Worm (Caenorhabditis elegans) whole organism, young adult: ENCODE results near the gene C45B11.8.

Source experiments
- B0035.1 ChIP-seq: sonication (generic microtip); optimal IDR thresholded peaks from 2 replicates; lab custom pipeline; 2016; ENCODE audit warnings: missing genetic modification characterization, mild to moderate bottlenecking, missing compliant biosample characterization, missing genotype, missing genetic modification reagents
- B0261.1 ChIP-seq: sonication (generic microtip); optimal IDR thresholded peaks from 2 replicates; lab custom pipeline; 2016; ENCODE audit warnings: mild to moderate bottlenecking, missing genetic modification characterization, moderate library complexity, missing compliant biosample characterization
- D2030.7 ChIP-seq: fragments of 200-800 bp; sonication (Bioruptor generic); IDR thresholded peaks from 2 replicates; pipeline ENCODE4 v1.3.6; 2022; ENCODE audit warnings: missing genetic modification reagents, missing genetic modification characterization, missing compliant biosample characterization
- F57C9.4 ChIP-seq: sonication (generic microtip); optimal IDR thresholded peaks from 2 replicates; lab custom pipeline; 2017; ENCODE audit warnings: mild to moderate bottlenecking, missing genetic modification characterization, missing compliant biosample characterization
- Y53F4B.3 ChIP-seq: fragments of 200-800 bp; sonication (Bioruptor generic); IDR thresholded peaks from 2 replicates; pipeline ENCODE4 v1.3.6; 2022; ENCODE audit warnings: missing genetic modification reagents, missing genetic modification characterization, missing compliant biosample characterization
- Y95B8A.8 ChIP-seq: fragments of 200-800 bp; sonication (Bioruptor generic); IDR thresholded peaks from 2 replicates; pipeline ENCODE4 v1.3.6; 2022; ENCODE audit warnings: missing genetic modification reagents, missing genetic modification characterization, missing compliant biosample characterization
- ZK185.1 ChIP-seq: sonication (generic microtip); optimal IDR thresholded peaks from 2 replicates; lab custom pipeline; 2016; ENCODE audit warnings: mild to moderate bottlenecking, missing genetic modification characterization, missing compliant biosample characterization; ENCODE audit not compliant: poor library complexity, severe bottlenecking
- akir-1 ChIP-seq: fragments of 200-800 bp; sonication (Bioruptor generic); optimal IDR thresholded peaks from 2 replicates; lab custom pipeline; 2018; ENCODE audit warnings: mild to moderate bottlenecking, missing genetic modification characterization, moderate library complexity, missing compliant biosample characterization
- atf-7 ChIP-seq: sonication (generic microtip); optimal IDR thresholded peaks from 2 replicates; lab custom pipeline; 2017; ENCODE audit warnings: mild to moderate bottlenecking, missing genetic modification characterization, missing compliant biosample characterization
- attf-3 ChIP-seq: fragments of 200-800 bp; sonication (Bioruptor generic); conservative IDR thresholded peaks from 2 replicates; pipeline ENCODE4 v1.3.6; 2022; ENCODE audit warnings: missing genetic modification reagents, missing genetic modification characterization, missing compliant biosample characterization
- ccch-3 ChIP-seq: fragments of 200-800 bp; sonication (Bioruptor generic); optimal IDR thresholded peaks from 2 replicates; lab custom pipeline; 2018; ENCODE audit warnings: mild to moderate bottlenecking, missing genetic modification characterization, missing compliant biosample characterization
- cebp-2 ChIP-seq: fragments of 200-800 bp; sonication (Bioruptor generic); IDR thresholded peaks from 2 replicates; pipeline ENCODE4 v1.3.6; 2022; ENCODE audit warnings: missing genetic modification characterization, missing compliant biosample characterization
- ceh-100 ChIP-seq: fragments of 200-800 bp; sonication (Bioruptor generic); IDR thresholded peaks from 2 replicates; pipeline ENCODE4 v1.3.6; 2022; ENCODE audit warnings: missing genetic modification reagents, missing genetic modification characterization, missing compliant biosample characterization
- ceh-27 ChIP-seq: fragments of 200-800 bp; sonication (Bioruptor generic); optimal IDR thresholded peaks from 2 replicates; lab custom pipeline; 2018; ENCODE audit warnings: mild to moderate bottlenecking, missing genetic modification characterization, moderate library complexity, missing compliant biosample characterization
- dpff-1 ChIP-seq: sonication (generic microtip); optimal IDR thresholded peaks from 2 replicates; lab custom pipeline; 2017; ENCODE audit warnings: mild to moderate bottlenecking, missing genetic modification characterization, missing compliant biosample characterization
- egl-44 ChIP-seq: fragments of 200-800 bp; sonication (Bioruptor generic); IDR thresholded peaks from 2 replicates; pipeline ENCODE4 v1.3.6; 2022; ENCODE audit warnings: missing genetic modification reagents, missing genetic modification characterization, missing compliant biosample characterization
- gei-17 ChIP-seq: fragments of 200-800 bp; sonication (Bioruptor generic); optimal IDR thresholded peaks from 2 replicates; lab custom pipeline; 2018; ENCODE audit warnings: mild to moderate bottlenecking, missing genetic modification characterization, missing compliant biosample characterization
- him-1 ChIP-seq: sonication (generic microtip); optimal IDR thresholded peaks from 2 replicates; lab custom pipeline; 2016; ENCODE audit warnings: missing genotype, missing genetic modification reagents, missing genetic modification characterization, missing compliant biosample characterization
- hlh-12 ChIP-seq: sonication (generic microtip); optimal IDR thresholded peaks from 2 replicates; lab custom pipeline; 2016; ENCODE audit warnings: missing genetic modification characterization, missing compliant biosample characterization
- hlh-26 ChIP-seq: fragments of 200-800 bp; sonication (Bioruptor generic); conservative IDR thresholded peaks from 2 replicates; pipeline ENCODE4 v1.3.6; 2022; ENCODE audit warnings: missing genetic modification reagents, missing genetic modification characterization, missing compliant biosample characterization
- hmg-20 ChIP-seq: fragments of 200-800 bp; sonication (Bioruptor generic); IDR thresholded peaks from 2 replicates; pipeline ENCODE4 v1.3.6; 2022; ENCODE audit warnings: missing genetic modification reagents, missing genetic modification characterization, missing compliant biosample characterization
- hsf-1 ChIP-seq: fragments of 200-800 bp; sonication (Bioruptor generic); IDR thresholded peaks from 2 replicates; pipeline ENCODE4 v1.3.6; 2022; ENCODE audit warnings: missing genetic modification reagents, missing genetic modification characterization, missing compliant biosample characterization
- let-607 ChIP-seq, 2 experiments: fragments of 200-800 bp in 1 of 2; sonication (Bioruptor generic) in 1 of 2; sonication (generic microtip) in 1 of 2; optimal IDR thresholded peaks; 2 replicates each; lab custom pipeline; 2016 to 2018; ENCODE audit warnings: mild to moderate bottlenecking in 2 of 2, missing compliant biosample characterization in 2 of 2, missing genetic modification characterization in 2 of 2, moderate library complexity in 2 of 2, missing genotype in 1 of 2
- lin-26 ChIP-seq: fragments of 200-800 bp; sonication (Bioruptor generic); IDR thresholded peaks from 2 replicates; pipeline ENCODE4 v1.3.6; 2022; ENCODE audit warnings: missing genetic modification reagents, missing genetic modification characterization, missing compliant biosample characterization
- lin-35 ChIP-seq, 3 experiments: fragments of 150-350 bp in 2 of 3; sonication (generic microtip) in 1 of 3; optimal IDR thresholded peaks; 2 replicates each; lab custom pipeline; 2014 to 2018; ENCODE audit warnings: missing biosample characterization in 3 of 3, missing genetic modification characterization in 3 of 3, missing genetic modification reagents in 3 of 3
- lin-54 ChIP-seq: fragments of 200-800 bp; sonication (Bioruptor generic); optimal IDR thresholded peaks from 2 replicates; lab custom pipeline; 2018; ENCODE audit warnings: mild to moderate bottlenecking, missing genetic modification characterization, missing compliant biosample characterization
- lir-1 ChIP-seq: fragments of 200-800 bp; sonication (Bioruptor generic); conservative IDR thresholded peaks from 2 replicates; pipeline ENCODE4 v1.3.6; 2022; ENCODE audit warnings: missing genetic modification reagents, missing genetic modification characterization, missing compliant biosample characterization
- lsl-1 ChIP-seq: fragments of 200-800 bp; sonication (Bioruptor generic); optimal IDR thresholded peaks from 2 replicates; lab custom pipeline; 2018; ENCODE audit warnings: mild to moderate bottlenecking, missing genetic modification characterization, moderate library complexity, missing compliant biosample characterization
- madf-10 ChIP-seq: sonication (generic microtip); optimal IDR thresholded peaks from 2 replicates; lab custom pipeline; 2016; ENCODE audit warnings: mild to moderate bottlenecking, missing genetic modification characterization, missing compliant biosample characterization
- madf-3 ChIP-seq: fragments of 200-800 bp; sonication (Bioruptor generic); IDR thresholded peaks from 2 replicates; pipeline ENCODE4 v1.3.6; 2022; ENCODE audit warnings: missing genetic modification reagents, missing genetic modification characterization, missing compliant biosample characterization
- madf-6 ChIP-seq: fragments of 200-800 bp; sonication (Bioruptor generic); IDR thresholded peaks from 2 replicates; pipeline ENCODE4 v1.3.6; 2022; ENCODE audit warnings: missing genetic modification reagents, missing genetic modification characterization, missing compliant biosample characterization
- mcd-1 ChIP-seq: fragments of 200-800 bp; sonication (Bioruptor generic); IDR thresholded peaks from 2 replicates; pipeline ENCODE4 v1.3.6; 2022; ENCODE audit warnings: missing genetic modification reagents, missing genetic modification characterization, missing compliant biosample characterization
- mes-4 ChIP-seq: sonication (generic microtip); optimal IDR thresholded peaks from 2 replicates; lab custom pipeline; 2016; ENCODE audit warnings: missing genotype, missing genetic modification characterization, missing compliant biosample characterization
- rcor-1 ChIP-seq: fragments of 200-800 bp; sonication (Bioruptor generic); IDR thresholded peaks from 2 replicates; pipeline ENCODE4 v1.3.6; 2022; ENCODE audit warnings: missing genetic modification reagents, missing genetic modification characterization, missing compliant biosample characterization
- sdz-38 ChIP-seq: sonication (generic microtip); optimal IDR thresholded peaks from 2 replicates; lab custom pipeline; 2016; ENCODE audit warnings: missing genotype, missing genetic modification characterization, missing compliant biosample characterization
- snpc-1.1 ChIP-seq: sonication (generic microtip); optimal IDR thresholded peaks from 2 replicates; lab custom pipeline; 2017; ENCODE audit warnings: missing genetic modification characterization, mild to moderate bottlenecking, missing compliant biosample characterization, antibody characterized with exemption, moderate library complexity, missing genotype, missing genetic modification reagents; ENCODE audit not compliant: insufficient read depth
- snpc-1.3 ChIP-seq: sonication (generic microtip); optimal IDR thresholded peaks from 2 replicates; lab custom pipeline; 2017; ENCODE audit warnings: missing genetic modification characterization, mild to moderate bottlenecking, missing compliant biosample characterization, antibody characterized with exemption, moderate library complexity, missing genotype, missing genetic modification reagents; ENCODE audit not compliant: insufficient read depth
- snpc-3.4 ChIP-seq: sonication (generic microtip); optimal IDR thresholded peaks from 2 replicates; lab custom pipeline; 2017; ENCODE audit warnings: missing genetic modification characterization, mild to moderate bottlenecking, missing compliant biosample characterization, antibody characterized with exemption, moderate library complexity, missing genotype, missing genetic modification reagents
- snpc-4 ChIP-seq, 5 experiments: fragments of 150-350 bp in 1 of 5; sonication (generic microtip) in 4 of 5; optimal IDR thresholded peaks; 2 replicates each; lab custom pipeline; 2014 to 2018; ENCODE audit warnings: missing genetic modification characterization in 5 of 5, missing biosample characterization in 3 of 5, antibody characterized with exemption in 2 of 5, mild to moderate bottlenecking in 2 of 5, missing compliant biosample characterization in 2 of 5, missing genotype in 2 of 5, moderate library complexity in 2 of 5, missing genetic modification reagents in 1 of 5
- sptf-2 ChIP-seq: fragments of 200-800 bp; sonication (Bioruptor generic); optimal IDR thresholded peaks from 2 replicates; lab custom pipeline; 2018; ENCODE audit warnings: mild to moderate bottlenecking, missing genetic modification characterization, missing compliant biosample characterization
- tlf-1 ChIP-seq: fragments of 200-800 bp; sonication (Bioruptor generic); optimal IDR thresholded peaks from 2 replicates; lab custom pipeline; 2018; ENCODE audit warnings: mild to moderate bottlenecking, missing genetic modification characterization, missing compliant biosample characterization
- unc-62 ChIP-seq: fragments of 150-350 bp; optimal IDR thresholded peaks from 2 replicates; lab custom pipeline; 2014; ENCODE audit warnings: missing biosample characterization, missing genetic modification reagents, missing genetic modification characterization
- xnd-1 ChIP-seq: sonication (generic microtip); optimal IDR thresholded peaks from 2 replicates; lab custom pipeline; 2016; ENCODE audit warnings: missing genotype, missing genetic modification reagents, missing genetic modification characterization, missing compliant biosample characterization
- zfh-2 ChIP-seq: fragments of 200-800 bp; sonication (Bioruptor generic); conservative IDR thresholded peaks from 2 replicates; pipeline ENCODE4 v1.3.6; 2022; ENCODE audit warnings: missing genetic modification reagents, missing genetic modification characterization, missing compliant biosample characterization
- ztf-25 ChIP-seq: fragments of 200-800 bp; sonication (Bioruptor generic); IDR thresholded peaks from 2 replicates; pipeline ENCODE4 v1.3.6; 2022; ENCODE audit warnings: missing genetic modification reagents, missing genetic modification characterization, missing compliant biosample characterization
- ztf-6 ChIP-seq: fragments of 200-800 bp; sonication (Bioruptor generic); IDR thresholded peaks from 2 replicates; pipeline ENCODE4 v1.3.6; 2022; ENCODE audit warnings: missing genetic modification reagents, missing genetic modification characterization, missing compliant biosample characterization

The C45B11.8 gene

ce11 chrV:11040473-11040872 is at the start of gene C45B11.8:
C45B11.8 (plus strand) TSS chrV:11040773.
- no peak for TF ChIP-seq ztf-25 (GFP tag; lab: Robert Waterston, UW)
- TF ChIP-seq lin-26 (GFP tag; lab: Robert Waterston, UW) = no peak
- TF ChIP-seq D2030.7 (GFP tag; lab: Robert Waterston, UW) = no peak
- TF ChIP-seq lin-54 (GFP tag; lab: Kevin White, UChicago) = no peak
- no peak for TF ChIP-seq dpff-1
- no peak for TF ChIP-seq snpc-1.3 (tag; lab: Kevin White, UChicago)
- TF ChIP-seq hlh-12 (tag; lab: Kevin White, UChicago) = no peak
- no peak for TF ChIP-seq egl-44 (GFP tag; lab: Robert Waterston, UW)
- no peak for TF ChIP-seq ccch-3 (GFP tag; lab: Kevin White, UChicago)
- TF ChIP-seq snpc-1.1 (tag; lab: Kevin White, UChicago) = no peak
- TF ChIP-seq madf-3 (GFP tag; lab: Robert Waterston, UW) = no peak
- TF ChIP-seq B0035.1 (tag; lab: Kevin White, UChicago) = no peak
- TF ChIP-seq madf-10 (tag; lab: Kevin White, UChicago) = no peak
- no peak for TF ChIP-seq madf-6
- TF ChIP-seq xnd-1 (tag; lab: Kevin White, UChicago) = no peak
- no peak for TF ChIP-seq him-1 (tag; lab: Kevin White, UChicago)

ce11 chrV:10991789-10992188 is 48.8 kb upstream of the C45B11.8 start, which contains the start of gene frpr-9:
frpr-9 (plus strand) TSS chrV:10992089.
- no peak for TF ChIP-seq snpc-3.4 (tag; lab: Kevin White, UChicago)
- no peak for TF ChIP-seq unc-62 (GFP tag; lab: Kevin White, UChicago)
- TF ChIP-seq ceh-27 (GFP tag; lab: Kevin White, UChicago) = no peak
- TF ChIP-seq lir-1 = no peak
- TF ChIP-seq tlf-1 (GFP tag; lab: Kevin White, UChicago) = no peak
- no peak for TF ChIP-seq snpc-1.3 (tag; lab: Kevin White, UChicago)
- TF ChIP-seq hlh-12 (tag; lab: Kevin White, UChicago) = no peak
- no peak for TF ChIP-seq sptf-2 (GFP tag; lab: Kevin White, UChicago)
- no peak for TF ChIP-seq hmg-20
- TF ChIP-seq F57C9.4 (tag; lab: Kevin White, UChicago) = no peak
- TF ChIP-seq ceh-100 (GFP tag; lab: Robert Waterston, UW) = no peak
- TF ChIP-seq mes-4 (tag; lab: Kevin White, UChicago) = no peak
- no peak for TF ChIP-seq ZK185.1
- no peak for TF ChIP-seq cebp-2 (GFP tag; lab: Robert Waterston, UW)
- no peak for TF ChIP-seq zfh-2
- no peak for TF ChIP-seq B0035.1 (tag; lab: Kevin White, UChicago)
- TF ChIP-seq B0261.1 (tag; lab: Kevin White, UChicago) = no peak
- TF ChIP-seq gei-17 = no peak
- no peak for TF ChIP-seq Y95B8A.8 (GFP tag; lab: Robert Waterston, UW)

ce11 chrV:10998797-10999196 is 41.8 kb upstream of the C45B11.8 start, which contains the start of gene F53B7.7:
F53B7.7 (plus strand) TSS chrV:10999097.
- TF ChIP-seq akir-1 = no peak
- no peak for TF ChIP-seq sdz-38 (tag; lab: Kevin White, UChicago)
- no peak for TF ChIP-seq Y53F4B.3
- TF ChIP-seq attf-3 (GFP tag; lab: Robert Waterston, UW) = no peak
- no peak for TF ChIP-seq atf-7 (tag; lab: Kevin White, UChicago)
- TF ChIP-seq let-607 (tag; optimal IDR thresholded peaks at IDR 0.05; lab: Kevin White, UChicago) = no peak
- no peak for TF ChIP-seq gei-17
- TF ChIP-seq ztf-6 (GFP tag; lab: Robert Waterston, UW) = no peak
- TF ChIP-seq hsf-1 (GFP tag; lab: Robert Waterston, UW) = no peak
- TF ChIP-seq lsl-1 (GFP tag; lab: Kevin White, UChicago) = no peak
- TF ChIP-seq B0261.1 (tag; lab: Kevin White, UChicago) = no peak
- no peak for TF ChIP-seq hlh-26
- TF ChIP-seq rcor-1 (GFP tag; lab: Robert Waterston, UW) = no peak
- TF ChIP-seq snpc-4 (GFP tag; optimal IDR thresholded peaks at IDR 0.05; lab: Kevin White, UChicago) = no peak
- TF ChIP-seq snpc-4 (tag; optimal IDR thresholded peaks at IDR 0.05; lab: Kevin White, UChicago) = no peak
- no peak for TF ChIP-seq mcd-1
- TF ChIP-seq lin-35 (GFP tag; optimal IDR thresholded peaks at IDR 0.05; lab: Kevin White, UChicago) = no peak
